Fruit fly (Drosophila melanogaster) whole organism, embryonic: ENCODE measurements around the gene CG14052.

ENCODE experiments used
- Aef1 ChIP-seq: fragments of 200-800 bp; sonication (Bioruptor generic); IDR thresholded peaks from 3 replicates; pipeline ENCODE4 v1.3.6; 2022; ENCODE audit warnings: missing biosample characterization, missing genetic modification characterization
- CG10431 ChIP-seq: fragments of 200-800 bp; sonication (Bioruptor generic); optimal IDR thresholded peaks from 3 replicates; lab custom pipeline; 2018; ENCODE audit warnings: missing biosample characterization, mild to moderate bottlenecking, missing genetic modification characterization
- CG10979 ChIP-seq: fragments of 200-800 bp; sonication (Bioruptor generic); optimal IDR thresholded peaks from 2 replicates; lab custom pipeline; 2018; ENCODE audit warnings: missing biosample characterization, mild to moderate bottlenecking, missing genetic modification characterization, moderate library complexity
- CG11723 ChIP-seq: fragments of 200-800 bp; sonication (Bioruptor generic); optimal IDR thresholded peaks from 2 replicates; lab custom pipeline; 2017; ENCODE audit warnings: missing biosample characterization, mild to moderate bottlenecking, missing genetic modification characterization
- CG12155 ChIP-seq: fragments of 200-800 bp; sonication (Bioruptor generic); optimal IDR thresholded peaks from 3 replicates; lab custom pipeline; 2016; ENCODE audit warnings: missing biosample characterization, missing genetic modification characterization
- CG12299 ChIP-seq: fragments of 200-800 bp; sonication (Bioruptor generic); optimal IDR thresholded peaks from 2 replicates; lab custom pipeline; 2018; ENCODE audit warnings: missing biosample characterization, mild to moderate bottlenecking, missing genetic modification characterization
- CG14710 ChIP-seq: fragments of 200-800 bp; sonication (Bioruptor generic); optimal IDR thresholded peaks from 3 replicates; lab custom pipeline; 2019; ENCODE audit warnings: missing biosample characterization, mild to moderate bottlenecking, missing genetic modification characterization, moderate library complexity
- CG15011 ChIP-seq: fragments of 200-800 bp; sonication (Bioruptor generic); optimal IDR thresholded peaks from 3 replicates; lab custom pipeline; 2018; ENCODE audit warnings: missing biosample characterization, mild to moderate bottlenecking, missing genetic modification characterization
- CG15696 ChIP-seq: fragments of 200-800 bp; sonication (Bioruptor generic); optimal IDR thresholded peaks from 2 replicates; lab custom pipeline; 2019; ENCODE audit warnings: missing biosample characterization, mild to moderate bottlenecking, missing genetic modification characterization, moderate library complexity
- CG17186 ChIP-seq: fragments of 200-800 bp; sonication (Bioruptor generic); optimal IDR thresholded peaks from 3 replicates; lab custom pipeline; 2017; ENCODE audit warnings: missing biosample characterization, missing genetic modification reagents, missing genetic modification characterization
- CG17802 ChIP-seq: fragments of 200-800 bp; sonication (Bioruptor generic); optimal IDR thresholded peaks from 2 replicates; lab custom pipeline; 2018; ENCODE audit warnings: missing biosample characterization, mild to moderate bottlenecking, missing genetic modification characterization, moderate library complexity
- CG2202 ChIP-seq: fragments of 200-800 bp; sonication (Bioruptor generic); optimal IDR thresholded peaks from 2 replicates; lab custom pipeline; 2018; ENCODE audit warnings: missing biosample characterization, mild to moderate bottlenecking, missing genetic modification characterization
- CG30403 ChIP-seq: fragments of 200-800 bp; sonication (Bioruptor generic); optimal IDR thresholded peaks from 3 replicates; lab custom pipeline; 2016; ENCODE audit warnings: missing biosample characterization, missing genetic modification characterization
- CG3995 ChIP-seq: fragments of 200-800 bp; sonication (Bioruptor generic); optimal IDR thresholded peaks from 3 replicates; lab custom pipeline; 2016; ENCODE audit warnings: missing biosample characterization, missing genetic modification characterization
- CG6683 ChIP-seq: fragments of 200-800 bp; sonication (Bioruptor generic); optimal IDR thresholded peaks from 2 replicates; lab custom pipeline; 2017; ENCODE audit warnings: missing biosample characterization, mild to moderate bottlenecking, missing genetic modification characterization, missing genetic modification reagents
- CG6791 ChIP-seq: fragments of 200-800 bp; sonication (Bioruptor generic); IDR thresholded peaks from 3 replicates; pipeline ENCODE4 v1.3.6; 2022; ENCODE audit warnings: missing biosample characterization, missing genetic modification characterization; ENCODE audit not compliant: partially characterized antibody
- CG8089 ChIP-seq: fragments of 200-800 bp; sonication (Bioruptor generic); optimal IDR thresholded peaks from 3 replicates; lab custom pipeline; 2016; ENCODE audit warnings: missing biosample characterization, missing genetic modification characterization
- Dip2 ChIP-seq: fragments of 200-800 bp; sonication (Bioruptor generic); IDR thresholded peaks from 2 replicates; pipeline ENCODE4 v1.3.6; 2022; ENCODE audit warnings: missing biosample characterization, missing genetic modification characterization
- Drgx ChIP-seq: fragments of 200-800 bp; sonication (Bioruptor generic); IDR thresholded peaks from 2 replicates; pipeline ENCODE4 v1.3.6; 2022; ENCODE audit warnings: missing biosample characterization, missing genetic modification characterization
- E2f2 ChIP-seq: fragments of 200-800 bp; sonication (Bioruptor generic); IDR thresholded peaks from 2 replicates; pipeline ENCODE4 v1.3.6; 2022; ENCODE audit warnings: missing biosample characterization, missing genetic modification characterization
- Eip74EF ChIP-seq, 2 experiments: fragments of 200-800 bp in 1 of 2; fragments of >200 bp in 1 of 2; sonication (Bioruptor generic) in 1 of 2; optimal IDR thresholded peaks; 2 replicates each; lab custom pipeline; 2017 to 2019; ENCODE audit warnings: missing biosample characterization in 2 of 2, missing genetic modification characterization in 2 of 2, mild to moderate bottlenecking in 1 of 2, moderate library complexity in 1 of 2
- Neu2 ChIP-seq: fragments of 200-800 bp; sonication (Bioruptor generic); optimal IDR thresholded peaks from 3 replicates; lab custom pipeline; 2016; ENCODE audit warnings: missing biosample characterization, missing genetic modification characterization, borderline replicate concordance
- Nf-YC ChIP-seq: fragments of 200-800 bp; optimal IDR thresholded peaks from 3 replicates; lab custom pipeline; 2019; ENCODE audit warnings: missing biosample characterization, mild to moderate bottlenecking, missing genetic modification characterization, moderate library complexity
- Oli ChIP-seq: fragments of 200-800 bp; sonication (Bioruptor generic); optimal IDR thresholded peaks from 2 replicates; lab custom pipeline; 2018; ENCODE audit warnings: missing biosample characterization, mild to moderate bottlenecking, missing genetic modification characterization, moderate library complexity
- Ravus ChIP-seq: fragments of 200-800 bp; sonication (Bioruptor generic); IDR thresholded peaks from 2 replicates; pipeline ENCODE4 v1.3.6; 2022; ENCODE audit warnings: missing biosample characterization, missing genetic modification characterization
- Spps ChIP-seq: fragments of 200-800 bp; sonication (Bioruptor generic); optimal IDR thresholded peaks from 2 replicates; lab custom pipeline; 2018; ENCODE audit warnings: missing biosample characterization, mild to moderate bottlenecking, missing genetic modification characterization
- Ssrp ChIP-seq: fragments of 200-800 bp; sonication (Bioruptor generic); optimal IDR thresholded peaks from 2 replicates; lab custom pipeline; 2018; ENCODE audit warnings: missing biosample characterization, mild to moderate bottlenecking, missing genetic modification characterization, moderate library complexity
- Tbp ChIP-seq: fragments of >200 bp; optimal IDR thresholded peaks from 2 replicates; lab custom pipeline; 2018; ENCODE audit warnings: missing biosample characterization, missing genetic modification characterization
- Vsx1 ChIP-seq: fragments of 200-800 bp; sonication (Bioruptor generic); optimal IDR thresholded peaks from 2 replicates; lab custom pipeline; 2017; ENCODE audit warnings: missing biosample characterization, mild to moderate bottlenecking, missing genetic modification characterization, missing genetic modification reagents
- Xbp1 ChIP-seq: fragments of 200-800 bp; sonication (Bioruptor generic); optimal IDR thresholded peaks from 3 replicates; lab custom pipeline; 2016; ENCODE audit warnings: missing biosample characterization, mild to moderate bottlenecking, missing genetic modification characterization
- ac ChIP-seq: fragments of 200-800 bp; sonication (Bioruptor generic); optimal IDR thresholded peaks from 3 replicates; lab custom pipeline; 2017; ENCODE audit warnings: missing biosample characterization, mild to moderate bottlenecking, missing genetic modification characterization
- chn ChIP-seq: fragments of 200-800 bp; sonication (Bioruptor generic); optimal IDR thresholded peaks from 2 replicates; lab custom pipeline; 2016; ENCODE audit warnings: missing biosample characterization, missing genetic modification characterization
- dm ChIP-seq: fragments of 200-800 bp; sonication (Bioruptor generic); optimal IDR thresholded peaks from 3 replicates; lab custom pipeline; 2016; ENCODE audit warnings: missing biosample characterization, missing genetic modification characterization
- dpn ChIP-seq, 2 experiments: fragments of 200-800 bp; sonication (Bioruptor generic); optimal IDR thresholded peaks; 3 replicates each; lab custom pipeline; 2016; ENCODE audit warnings: missing biosample characterization in 2 of 2, missing genetic modification characterization in 2 of 2
- gcm2 ChIP-seq: fragments of 200-800 bp; sonication (Bioruptor generic); optimal IDR thresholded peaks from 2 replicates; lab custom pipeline; 2016; ENCODE audit warnings: missing biosample characterization, missing genetic modification characterization
- grau ChIP-seq: fragments of 200-800 bp; optimal IDR thresholded peaks from 3 replicates; lab custom pipeline; 2019; ENCODE audit warnings: missing biosample characterization, mild to moderate bottlenecking, missing genetic modification characterization, moderate library complexity
- hkb ChIP-seq, 2 experiments: fragments of 200-800 bp in 1 of 2; fragments of >200 bp in 1 of 2; sonication (Bioruptor generic) in 1 of 2; IDR thresholded peaks in 1 of 2; optimal IDR thresholded peaks in 1 of 2; 2 replicates each; pipeline versions ENCODE4 v1.3.6 to Lab custom; 2017 to 2022; ENCODE audit warnings: missing biosample characterization in 1 of 2, missing genetic modification characterization in 1 of 2
- jumu ChIP-seq: fragments of 200-800 bp; sonication (Bioruptor generic); optimal IDR thresholded peaks from 3 replicates; lab custom pipeline; 2016; ENCODE audit warnings: missing biosample characterization, missing genetic modification characterization
- kay ChIP-seq: fragments of 200-800 bp; sonication (Bioruptor generic); optimal IDR thresholded peaks from 2 replicates; lab custom pipeline; 2016; ENCODE audit warnings: missing biosample characterization, missing genetic modification characterization
- knrl ChIP-seq: fragments of 200-800 bp; sonication (Bioruptor generic); IDR thresholded peaks from 3 replicates; pipeline ENCODE4 v1.3.6; 2022; ENCODE audit warnings: missing biosample characterization, missing genetic modification characterization; ENCODE audit not compliant: partially characterized antibody
- maf-S ChIP-seq: fragments of 200-800 bp; sonication (Bioruptor generic); optimal IDR thresholded peaks from 2 replicates; lab custom pipeline; 2016; ENCODE audit warnings: missing biosample characterization, missing genetic modification characterization
- mam ChIP-seq: fragments of 200-800 bp; sonication (Bioruptor generic); optimal IDR thresholded peaks from 3 replicates; lab custom pipeline; 2016; ENCODE audit warnings: missing biosample characterization, missing genetic modification characterization
- nerfin-1 ChIP-seq: fragments of 200-800 bp; sonication (Bioruptor generic); optimal IDR thresholded peaks from 3 replicates; lab custom pipeline; 2019; ENCODE audit warnings: missing biosample characterization, mild to moderate bottlenecking, missing genetic modification characterization, moderate library complexity
- pb ChIP-seq: fragments of 200-800 bp; sonication (Bioruptor generic); optimal IDR thresholded peaks from 3 replicates; lab custom pipeline; 2016; ENCODE audit warnings: missing biosample characterization, missing genetic modification characterization
- pros ChIP-seq: fragments of 200-800 bp; sonication (Bioruptor generic); optimal IDR thresholded peaks from 3 replicates; lab custom pipeline; 2019; ENCODE audit warnings: missing biosample characterization, mild to moderate bottlenecking, missing genetic modification characterization, moderate library complexity
- ro ChIP-seq: fragments of 200-800 bp; sonication (Bioruptor generic); IDR thresholded peaks from 2 replicates; pipeline ENCODE4 v1.3.6; 2022; ENCODE audit warnings: missing biosample characterization, missing genetic modification characterization
- sens-2 ChIP-seq: fragments of 200-800 bp; sonication (Bioruptor generic); IDR thresholded peaks from 2 replicates; pipeline ENCODE4 v1.3.6; 2022; ENCODE audit warnings: missing biosample characterization, missing genetic modification characterization
- shn ChIP-seq: fragments of 200-800 bp; sonication (Bioruptor generic); optimal IDR thresholded peaks from 3 replicates; lab custom pipeline; 2016; ENCODE audit warnings: missing biosample characterization, missing genetic modification characterization
- sug ChIP-seq: fragments of 200-800 bp; optimal IDR thresholded peaks from 2 replicates; lab custom pipeline; 2019; ENCODE audit warnings: missing biosample characterization, mild to moderate bottlenecking, missing genetic modification characterization, moderate library complexity
- z ChIP-seq: fragments of 200-800 bp; sonication (Bioruptor generic); IDR thresholded peaks from 3 replicates; pipeline ENCODE4 v1.3.6; 2022; ENCODE audit warnings: missing biosample characterization, missing genetic modification characterization

Gene CG14052

DNA sequence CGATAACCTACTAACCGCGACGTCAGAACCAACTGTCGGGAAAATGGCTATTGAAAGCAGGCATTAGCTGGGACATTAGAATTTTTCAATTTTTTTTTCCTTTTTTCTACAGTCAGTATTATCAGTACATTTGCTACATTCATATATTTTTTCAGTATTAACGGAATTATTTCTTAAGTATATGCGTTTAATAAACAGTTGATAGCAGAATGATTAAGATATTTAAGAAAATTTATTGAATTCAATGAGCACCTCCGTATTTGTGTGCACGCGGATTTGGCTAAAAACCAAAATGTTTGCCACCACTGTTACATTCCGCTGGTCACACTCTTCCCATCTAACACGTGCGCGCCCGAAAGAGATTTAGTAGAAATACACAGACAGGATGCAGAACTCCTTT lies 39.0 kb downstream of the CG14052 start, which contains the start of the genes temp and CG3071 (continued):
- TF ChIP-seq CG15696 (peak; percentile 68), sens-2 (GFP tag; lab: Robert Waterston, UW) (no peak), CG30403 (GFP tag; lab: Kevin White, UChicago) (peak; percentile 88), ac (GFP tag; lab: Kevin White, UChicago) (no peak), CG15011 (peak; percentile 42), E2f2 (GFP tag; lab: Robert Waterston, UW) (peak; percentile 47), Tbp (GFP tag; lab: Kevin White, UChicago) (peak; percentile 96), Spps (tag; lab: Kevin White, UChicago) (peak; percentile 5), dm (GFP tag; lab: Kevin White, UChicago) (peak; percentile 97), CG3995 (GFP tag; lab: Kevin White, UChicago) (peak; percentile 9), CG2202 (tag; lab: Kevin White, UChicago) (peak; percentile 6), dpn (GFP tag; optimal IDR thresholded peaks at IDR 0.05; lab: Kevin White, UChicago) (peak; percentile 42 to 62), kay (GFP tag; lab: Kevin White, UChicago) (peak; percentile 42), CG14710 (tag; lab: Kevin White, UChicago) (peak; percentile 75), CG6791 (GFP tag; lab: Robert Waterston, UW) (no peak), CG6683 (GFP tag; lab: Kevin White, UChicago) (peak; percentile 8), CG11723 (GFP tag; lab: Kevin White, UChicago) (peak; percentile 36), Dip2 (GFP tag; lab: Robert Waterston, UW) (no peak), CG17802 (no peak), Drgx (0 out of 2 replicates have a peak, but pooled peaks have one; percentile 26), Nf-YC (peak; percentile 69), CG12155 (GFP tag; lab: Kevin White, UChicago) (peak; percentile 65), z (GFP tag; lab: Robert Waterston, UW) (no peak), Xbp1 (GFP tag; lab: Kevin White, UChicago) (peak; percentile 74), nerfin-1 (tag; lab: Kevin White, UChicago) (peak; percentile 56), chn (GFP tag; lab: Kevin White, UChicago) (peak; percentile 67), hkb (optimal IDR thresholded peaks at IDR 0.05; lab: Kevin White, UChicago) (peak; percentile 81), hkb (GFP tag; IDR thresholded peaks at IDR 0.05; lab: Robert Waterston, UW) (no peak), grau (tag; lab: Kevin White, UChicago) (peak; percentile 73), ro (GFP tag; lab: Robert Waterston, UW) (no peak), Oli (tag; lab: Kevin White, UChicago) (peak; percentile 61), shn (GFP tag; lab: Kevin White, UChicago) (peak; percentile 69), maf-S (peak; percentile 70), sug (tag; lab: Kevin White, UChicago) (peak; percentile 84), Neu2 (GFP tag; lab: Kevin White, UChicago) (no peak), Ravus (GFP tag; lab: Robert Waterston, UW) (no peak), CG10979 (peak; percentile 55), CG10431 (peak; percentile 11), mam (GFP tag; lab: Kevin White, UChicago) (peak; percentile 80), pros (GFP tag; lab: Kevin White, UChicago) (no peak), Eip74EF (GFP tag; optimal IDR thresholded peaks at IDR 0.05; lab: Kevin White, UChicago) (no peak), jumu (peak; percentile 49), pb (GFP tag; lab: Kevin White, UChicago) (no peak), CG17186 (GFP tag; lab: Kevin White, UChicago) (peak; percentile 64), CG12299 (tag; lab: Kevin White, UChicago) (peak; percentile 11), Ssrp (tag; lab: Kevin White, UChicago) (peak; percentile 56), gcm2 (no peak), knrl (GFP tag; lab: Robert Waterston, UW) (peak; percentile 30; the same call in 1 of the 3 replicates), Aef1 (GFP tag; lab: Robert Waterston, UW) (0 out of 3 replicates have a peak, but pooled peaks have one; percentile 19), CG8089 (GFP tag; lab: Kevin White, UChicago) (peak; percentile 7), Vsx1 (GFP tag; lab: Kevin White, UChicago) (peak; percentile 2)
